Worm (Caenorhabditis elegans): Measurements from ENCODE around the gene F11C1.9.
A peak's percentile ranks its signal among the peaks of the same experiment; 100 is the strongest.

The F11C1.9 gene

DNA sequence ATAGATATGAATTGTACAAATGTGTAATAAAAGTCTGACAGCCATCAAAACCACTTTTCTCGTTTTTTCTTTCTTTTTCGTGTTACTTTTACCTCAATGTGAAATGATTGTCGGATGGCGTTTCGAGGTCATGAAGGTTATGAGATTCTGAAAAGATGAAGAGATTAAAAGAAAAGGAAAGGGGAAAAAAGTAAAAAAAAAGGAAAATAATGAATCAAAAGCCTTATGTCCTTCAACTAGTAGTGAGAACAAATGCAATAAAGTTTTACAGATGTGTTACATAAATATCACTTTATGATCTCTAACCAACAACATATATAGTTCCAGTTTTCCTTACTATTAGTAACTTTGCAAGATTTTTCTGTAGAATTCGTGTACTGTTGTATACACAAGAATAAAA, 36.5 kb downstream of the F11C1.9 start, which contains the start of gene gmap-3:
gmap-3 (minus strand) TSS at position 148 of the 400 bp plus-strand sequence.
- TF ChIP-seq ceh-13 (GFP tag; optimal IDR thresholded peaks at IDR 0.05), result no peak

DNA sequence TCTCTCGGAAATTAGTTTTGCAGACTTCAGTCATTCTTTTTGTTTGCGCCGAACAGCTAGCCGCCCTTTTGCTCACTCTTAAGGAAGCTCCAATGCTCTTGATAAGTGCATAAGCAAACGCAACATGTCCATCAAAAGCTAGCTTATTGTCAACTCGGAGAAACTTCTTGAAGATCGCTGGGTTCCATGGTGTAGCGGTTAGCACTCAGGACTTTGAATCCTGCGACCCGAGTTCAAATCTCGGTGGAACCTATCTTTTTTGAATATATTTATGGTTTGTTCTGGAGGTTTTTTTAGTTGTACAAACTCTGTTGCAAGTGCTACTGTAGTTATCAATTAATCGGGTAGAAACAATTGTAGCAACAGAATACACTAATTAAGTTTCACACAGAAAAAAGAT, 39.8 kb downstream of the F11C1.9 start:
- no peak for TF ChIP-seq tbx-11 (GFP tag; IDR thresholded peaks at IDR 0.05)
- no peak for TF ChIP-seq hmg-4 (GFP tag; optimal IDR thresholded peaks at IDR 0.05)
- no peak for TF ChIP-seq ceh-13 (GFP tag; optimal IDR thresholded peaks at IDR 0.05)
- TF ChIP-seq ama-1 (optimal IDR thresholded peaks at IDR 0.05), result no peak
- TF ChIP-seq tra-4 (tag; optimal IDR thresholded peaks at IDR 0.05), result no peak
- no peak for TF ChIP-seq tbx-37 (GFP tag; conservative IDR thresholded peaks at IDR 0.05)
- no peak for TF ChIP-seq hnd-1 (tag; optimal IDR thresholded peaks at IDR 0.05)
- no peak for TF ChIP-seq aly-1 (tag; optimal IDR thresholded peaks at IDR 0.05)
- TF ChIP-seq B0310.2 (tag; optimal IDR thresholded peaks at IDR 0.05), result no peak
- no peak for TF ChIP-seq ceh-36 (tag; optimal IDR thresholded peaks at IDR 0.05)
- no peak for TF ChIP-seq ets-7 (tag; optimal IDR thresholded peaks at IDR 0.05)
- no peak for TF ChIP-seq hmbx-1 (tag; optimal IDR thresholded peaks at IDR 0.05)
- TF ChIP-seq F13C5.2 (tag; optimal IDR thresholded peaks at IDR 0.05), result no peak
- TF ChIP-seq scrt-1 (GFP tag; IDR thresholded peaks at IDR 0.05), result no peak
- TF ChIP-seq flt-1 (GFP tag; IDR thresholded peaks at IDR 0.05), result no peak
- TF ChIP-seq pes-1 (GFP tag; IDR thresholded peaks at IDR 0.05), result no peak
- no peak for TF ChIP-seq sea-1 (GFP tag; conservative IDR thresholded peaks at IDR 0.05)

DNA sequence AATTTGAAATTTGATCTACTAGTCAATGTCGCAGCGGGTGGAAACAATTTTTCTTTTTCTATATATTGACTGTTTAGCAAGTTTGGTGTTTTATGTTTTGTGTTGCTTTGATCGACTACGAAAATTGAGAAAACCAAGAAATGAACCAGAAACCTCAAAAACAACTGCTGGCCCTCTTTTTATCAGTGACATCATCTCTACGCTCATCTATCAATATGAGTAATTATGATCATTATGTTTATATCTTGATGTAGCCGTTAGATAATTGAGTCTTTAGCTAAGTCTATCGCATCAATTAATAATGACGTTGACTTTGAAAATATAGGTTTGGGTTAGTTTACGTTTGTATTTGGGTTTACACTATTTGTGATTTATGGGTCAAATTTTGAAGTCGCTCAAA, 41.7 kb downstream of the F11C1.9 start:
- TF ChIP-seq ceh-13 (GFP tag; optimal IDR thresholded peaks at IDR 0.05), result no peak
- no peak for TF ChIP-seq B0310.2 (tag; optimal IDR thresholded peaks at IDR 0.05)
- no peak for TF ChIP-seq hmg-4 (GFP tag; optimal IDR thresholded peaks at IDR 0.05)
- TF ChIP-seq scrt-1 (GFP tag; IDR thresholded peaks at IDR 0.05), result no peak
- TF ChIP-seq ceh-36 (tag; optimal IDR thresholded peaks at IDR 0.05), result no peak
- TF ChIP-seq F13C5.2 (tag; optimal IDR thresholded peaks at IDR 0.05), result no peak
- TF ChIP-seq hmbx-1 (tag; optimal IDR thresholded peaks at IDR 0.05), result no peak
- no peak for TF ChIP-seq tbx-37 (GFP tag; conservative IDR thresholded peaks at IDR 0.05)
- TF ChIP-seq ets-7 (tag; optimal IDR thresholded peaks at IDR 0.05), result no peak

DNA sequence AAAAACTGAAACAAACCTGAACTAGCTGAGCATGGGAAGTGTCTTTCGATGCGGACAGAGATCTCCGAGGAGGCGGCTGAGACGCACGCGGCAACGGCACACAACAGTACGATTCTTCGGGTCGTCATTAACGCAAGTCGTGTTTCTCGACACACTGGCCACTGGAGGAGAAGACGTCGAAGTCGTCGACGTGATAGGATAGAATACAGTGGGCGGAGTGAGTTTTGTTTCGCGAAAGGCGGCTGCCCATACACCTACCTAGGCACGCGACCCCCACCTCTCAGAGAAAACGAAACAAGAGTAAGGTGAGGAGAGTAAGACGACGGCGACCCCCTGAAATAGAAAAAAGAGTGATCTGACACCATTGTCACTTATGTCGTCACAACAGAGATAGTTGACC, 42.6 kb downstream of the F11C1.9 start, which contains the start of gene gmap-1:
gmap-1 (minus strand) TSS at position 211 of the 400 bp plus-strand sequence.
- TF ChIP-seq tbx-11 (GFP tag; IDR thresholded peaks at IDR 0.05) (no peak), aly-1 (tag; optimal IDR thresholded peaks at IDR 0.05) (no peak), ceh-36 (tag; optimal IDR thresholded peaks at IDR 0.05) (no peak), hmg-4 (GFP tag; optimal IDR thresholded peaks at IDR 0.05) (peak; percentile 2), scrt-1 (GFP tag; IDR thresholded peaks at IDR 0.05) (no peak), sea-1 (GFP tag; conservative IDR thresholded peaks at IDR 0.05) (no peak)

DNA sequence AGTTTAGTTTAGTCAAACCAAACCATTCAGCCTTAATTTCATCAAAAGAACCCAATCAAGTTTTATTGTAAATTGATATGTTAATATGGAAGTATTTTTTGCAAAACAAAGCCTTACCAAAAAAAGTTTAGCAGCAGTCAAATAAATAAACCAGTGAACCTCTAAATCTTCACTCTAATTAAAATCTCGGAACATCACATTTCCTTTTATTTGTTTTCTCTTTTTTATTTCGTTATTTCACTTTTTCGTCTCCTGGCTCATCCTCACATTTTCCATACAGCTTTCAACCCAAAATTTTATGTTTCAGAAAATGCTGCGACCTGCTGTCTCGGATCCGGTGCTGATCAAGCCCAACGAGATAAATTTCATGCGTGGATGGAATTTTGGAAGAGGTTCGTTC, 47.4 kb downstream of the F11C1.9 start, which contains the start of gene C34E7.3:
C34E7.3 (plus strand) TSS at position 301 of the 400 bp plus-strand sequence.
- TF ChIP-seq sea-1 (GFP tag; conservative IDR thresholded peaks at IDR 0.05) (no peak), tbx-11 (GFP tag; IDR thresholded peaks at IDR 0.05) (no peak), ceh-36 (tag; optimal IDR thresholded peaks at IDR 0.05) (no peak), pes-1 (GFP tag; IDR thresholded peaks at IDR 0.05) (no peak), hmbx-1 (tag; optimal IDR thresholded peaks at IDR 0.05) (no peak), F13C5.2 (tag; optimal IDR thresholded peaks at IDR 0.05) (no peak), ceh-13 (GFP tag; optimal IDR thresholded peaks at IDR 0.05) (no peak), tra-4 (tag; optimal IDR thresholded peaks at IDR 0.05) (no peak), scrt-1 (GFP tag; IDR thresholded peaks at IDR 0.05) (no peak), aly-1 (tag; optimal IDR thresholded peaks at IDR 0.05) (no peak), ets-7 (tag; optimal IDR thresholded peaks at IDR 0.05) (no peak), hnd-1 (tag; optimal IDR thresholded peaks at IDR 0.05) (no peak)

DNA sequence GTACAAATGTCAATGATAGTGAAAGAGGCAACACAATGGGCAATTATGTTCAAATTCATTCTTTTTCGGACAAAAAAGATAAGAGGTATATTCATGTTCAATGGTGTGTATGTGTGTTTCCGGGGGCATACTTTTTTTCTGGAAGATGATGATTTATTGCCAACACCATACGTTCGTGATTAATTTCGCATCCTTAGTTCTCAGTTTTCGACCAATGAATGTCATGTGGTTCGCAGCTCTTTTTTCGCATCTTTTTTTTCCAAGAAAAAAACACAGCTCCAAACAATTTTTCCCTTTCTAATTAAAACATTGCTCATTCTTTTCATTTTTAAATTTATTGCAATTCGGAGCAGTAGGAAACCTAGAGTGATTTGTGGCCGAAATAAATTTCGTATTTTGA, 48.6 kb downstream of the F11C1.9 start:
- no peak for TF ChIP-seq B0310.2 (tag; optimal IDR thresholded peaks at IDR 0.05)
- TF ChIP-seq sea-1 (GFP tag; conservative IDR thresholded peaks at IDR 0.05), result no peak
- TF ChIP-seq ama-1 (optimal IDR thresholded peaks at IDR 0.05), result no peak
- TF ChIP-seq ets-7 (tag; optimal IDR thresholded peaks at IDR 0.05), result no peak
- TF ChIP-seq pes-1 (GFP tag; IDR thresholded peaks at IDR 0.05), result no peak
- no peak for TF ChIP-seq F13C5.2 (tag; optimal IDR thresholded peaks at IDR 0.05)
- TF ChIP-seq ceh-36 (tag; optimal IDR thresholded peaks at IDR 0.05), result no peak
- TF ChIP-seq aly-1 (tag; optimal IDR thresholded peaks at IDR 0.05), result no peak
- TF ChIP-seq hmg-4 (GFP tag; optimal IDR thresholded peaks at IDR 0.05), result no peak
- TF ChIP-seq tra-4 (tag; optimal IDR thresholded peaks at IDR 0.05), result no peak
- no peak for TF ChIP-seq tbx-37 (GFP tag; conservative IDR thresholded peaks at IDR 0.05)
- TF ChIP-seq tbx-11 (GFP tag; IDR thresholded peaks at IDR 0.05), result no peak
- no peak for TF ChIP-seq ceh-13 (GFP tag; optimal IDR thresholded peaks at IDR 0.05)
- TF ChIP-seq hmbx-1 (tag; optimal IDR thresholded peaks at IDR 0.05), result no peak
- TF ChIP-seq flt-1 (GFP tag; IDR thresholded peaks at IDR 0.05), result no peak
- no peak for TF ChIP-seq hnd-1 (tag; optimal IDR thresholded peaks at IDR 0.05)
- TF ChIP-seq scrt-1 (GFP tag; IDR thresholded peaks at IDR 0.05), result no peak
